Fruit fly (Drosophila melanogaster) whole organism, wandering third instar larva: ENCODE measurements around the gene soti.

Source experiments
- CG9705 ChIP-seq: fragments of 200-800 bp; sonication (Bioruptor generic); optimal IDR thresholded peaks from 2 replicates; lab custom pipeline; 2018; ENCODE audit warnings: missing biosample characterization, mild to moderate bottlenecking, missing genetic modification characterization
- Dif ChIP-seq: fragments of 200-275, 200-300 bp; sonication (Bioruptor generic); optimal IDR thresholded peaks from 2 replicates; lab custom pipeline; 2018; ENCODE audit warnings: missing biosample characterization, missing genetic modification characterization; ENCODE audit not compliant: partially characterized antibody
- OdsH ChIP-seq: fragments of 200-800 bp; sonication (Bioruptor generic); optimal IDR thresholded peaks from 2 replicates; lab custom pipeline; 2016; ENCODE audit warnings: missing biosample characterization, mild to moderate bottlenecking, missing genetic modification characterization
- Rel ChIP-seq, 2 experiments: fragments of 200-800 bp; sonication (Bioruptor generic) in 1 of 2; optimal IDR thresholded peaks; 2 replicates in 1 of 2; 3 replicates in 1 of 2; lab custom pipeline; 2016 to 2019; ENCODE audit warnings: mild to moderate bottlenecking in 2 of 2, missing biosample characterization in 2 of 2, missing genetic modification characterization in 2 of 2, moderate library complexity in 1 of 2
- Sp1 ChIP-seq: fragments of 200-800 bp; sonication (Bioruptor generic); optimal IDR thresholded peaks from 3 replicates; lab custom pipeline; 2019; ENCODE audit warnings: missing biosample characterization, mild to moderate bottlenecking, missing genetic modification characterization, moderate library complexity
- br ChIP-seq: fragments of 200-800 bp; sonication (Bioruptor generic); optimal IDR thresholded peaks from 2 replicates; lab custom pipeline; 2016; ENCODE audit warnings: missing biosample characterization, missing genetic modification characterization
- dsf ChIP-seq: sonication (Bioruptor generic); optimal IDR thresholded peaks from 2 replicates; lab custom pipeline; 2016; ENCODE audit warnings: missing biosample characterization, missing genetic modification characterization, borderline replicate concordance
- h ChIP-seq: fragments of 200-800 bp; sonication (Bioruptor generic); optimal IDR thresholded peaks from 3 replicates; lab custom pipeline; 2016; ENCODE audit warnings: missing biosample characterization, mild to moderate bottlenecking, missing genetic modification characterization
- pan ChIP-seq: fragments of >200 bp; optimal IDR thresholded peaks from 2 replicates; lab custom pipeline; 2017
- psq ChIP-seq: fragments of 200-800 bp; sonication (Bioruptor generic); optimal IDR thresholded peaks from 3 replicates; lab custom pipeline; 2017; ENCODE audit warnings: missing biosample characterization, mild to moderate bottlenecking, missing genetic modification characterization, moderate library complexity
- rgr ChIP-seq: fragments of 200-800 bp; sonication (Bioruptor generic); optimal IDR thresholded peaks from 3 replicates; lab custom pipeline; 2016; ENCODE audit warnings: missing biosample characterization, mild to moderate bottlenecking, missing genetic modification characterization
- sage ChIP-seq: fragments of 200-800 bp; sonication (Bioruptor generic); optimal IDR thresholded peaks from 2 replicates; lab custom pipeline; 2016; ENCODE audit warnings: missing biosample characterization, mild to moderate bottlenecking, missing genetic modification characterization
- usp ChIP-seq: fragments of >200 bp; optimal IDR thresholded peaks from 2 replicates; lab custom pipeline; 2017; ENCODE audit warnings: missing biosample characterization, missing genetic modification characterization

DNA sequence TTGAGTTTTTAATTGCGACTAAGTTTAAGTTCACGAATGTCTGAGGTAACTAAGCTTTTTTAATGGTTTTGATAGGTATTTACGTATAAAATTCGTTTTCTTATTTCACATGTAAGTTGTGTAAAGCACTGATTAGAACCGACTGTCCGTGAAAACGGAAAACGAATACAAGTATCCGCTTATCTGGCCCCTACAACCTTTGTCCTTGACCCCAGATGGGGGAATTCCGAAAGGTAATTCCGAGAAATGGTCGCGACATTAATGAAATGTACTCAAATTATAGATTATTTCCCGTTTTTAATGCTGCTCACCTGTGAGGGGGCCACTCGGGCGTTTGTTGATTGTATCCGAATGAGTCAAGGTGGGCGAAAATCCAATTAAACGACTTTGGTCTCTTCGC is 14.6 kb downstream of the soti start:
- TF ChIP-seq pan (lab: Kevin White, UChicago), result no peak
- no peak for TF ChIP-seq psq (GFP tag; lab: Kevin White, UChicago)
- TF ChIP-seq usp (GFP tag; lab: Kevin White, UChicago), result no peak
- TF ChIP-seq rgr (GFP tag; lab: Kevin White, UChicago), result no peak
- TF ChIP-seq OdsH (GFP tag; lab: Kevin White, UChicago), result no peak
- no peak for TF ChIP-seq Rel (GFP tag; optimal IDR thresholded peaks at IDR 0.05; lab: Kevin White, UChicago)
- TF ChIP-seq Rel (tag; optimal IDR thresholded peaks at IDR 0.05; lab: Kevin White, UChicago), result peak; percentile 6
- no peak for TF ChIP-seq Sp1
- TF ChIP-seq h (GFP tag; lab: Kevin White, UChicago), result no peak
- TF ChIP-seq CG9705 (GFP tag; lab: Kevin White, UChicago), result no peak
- no peak for TF ChIP-seq sage (GFP tag; lab: Kevin White, UChicago)
- no peak for TF ChIP-seq dsf
- TF ChIP-seq Dif, result no peak
- no peak for TF ChIP-seq br (GFP tag; lab: Kevin White, UChicago)
